Worm (Caenorhabditis elegans): ENCODE measurements around the gene kmo-2.

DNA sequence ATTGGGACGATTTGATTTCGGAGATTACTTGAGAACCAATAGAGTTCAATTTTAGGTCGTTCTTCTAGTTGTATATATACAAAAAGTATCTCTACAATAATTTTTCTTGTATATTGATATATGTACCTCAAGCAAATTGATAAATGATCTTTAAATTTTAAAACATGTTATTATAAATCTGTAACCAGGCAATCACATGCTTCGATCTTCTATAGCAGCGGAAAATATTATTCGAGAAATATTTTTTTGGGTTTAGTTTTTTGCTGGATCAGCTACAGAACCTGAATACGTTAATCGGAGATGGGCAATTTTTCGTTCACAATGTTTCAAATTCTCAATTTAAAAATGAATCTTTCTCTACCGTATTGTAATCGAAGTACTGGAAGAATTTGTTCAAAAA lies 20.4 kb upstream of the kmo-2 start, which contains the start of gene R07B7.12:
- TF ChIP-seq F49E8.2 (tag; optimal IDR thresholded peaks at IDR 0.05; ENCODE audit: insufficient read depth) (no peak), C06A6.2 (GFP tag; conservative IDR thresholded peaks at IDR 0.05) (no peak), pha-4 (tag; optimal IDR thresholded peaks at IDR 0.05) (no peak), T07F8.4 (tag; optimal IDR thresholded peaks at IDR 0.05) (no peak), F52B5.7 (tag; optimal IDR thresholded peaks at IDR 0.05) (no peak), ama-1 (optimal IDR thresholded peaks at IDR 0.05) (no peak), ama-1 (GFP tag; optimal IDR thresholded peaks at IDR 0.05) (no peak), Y53F4B.3 (GFP tag; IDR thresholded peaks at IDR 0.05) (no peak), K12H6.12 (tag; optimal IDR thresholded peaks at IDR 0.05) (no peak), dpl-1 (GFP tag; optimal IDR thresholded peaks at IDR 0.05) (no peak)
